Worm (Caenorhabditis elegans): ENCODE results near the gene fbxb-49.

- TF ChIP-seq ceh-30 (tag; optimal IDR thresholded peaks at IDR 0.05) (no peak), ets-4 (tag; optimal IDR thresholded peaks at IDR 0.05) (no peak), ama-1 (optimal IDR thresholded peaks at IDR 0.05) (no peak), fkh-10 (GFP tag; optimal IDR thresholded peaks at IDR 0.05) (no peak), ztf-16 (tag; optimal IDR thresholded peaks at IDR 0.05) (no peak)
Observed at ce11 chrII:1589845-1590244, 21.5 kb downstream of the fbxb-49 start, which contains the start of gene T07H3.7.
